Worm (Caenorhabditis elegans): Measurements from ENCODE around the gene hpl-2.

Gene hpl-2

ce11 chrIII:10720170-10720569 lies 35.2 kb downstream of the hpl-2 start (continued):
- TF ChIP-seq nhr-71 (tag; optimal IDR thresholded peaks at IDR 0.05) (peak; percentile 97), nhr-76 (tag; optimal IDR thresholded peaks at IDR 0.05) (peak; percentile 50), fos-1 (tag; optimal IDR thresholded peaks at IDR 0.05) (peak; percentile 76), C34B4.2 (tag; optimal IDR thresholded peaks at IDR 0.05) (peak; percentile 92), mef-2 (tag; optimal IDR thresholded peaks at IDR 0.05) (peak; percentile 5), lin-14 (GFP tag; optimal IDR thresholded peaks at IDR 0.05) (peak; percentile 98), zip-4 (GFP tag; optimal IDR thresholded peaks at IDR 0.05) (peak; percentile 46), ztf-11 (tag; optimal IDR thresholded peaks at IDR 0.05) (peak in 1 of 2 experiments; percentile 50), dpl-1 (GFP tag; optimal IDR thresholded peaks at IDR 0.05) (peak; percentile 61 to 63 (median 61)), Y116A8C.19 (tag; optimal IDR thresholded peaks at IDR 0.05; ENCODE audit: borderline replicate concordance) (no peak), elt-2 (tag; optimal IDR thresholded peaks at IDR 0.05) (peak; percentile 79), egl-13 (tag; optimal IDR thresholded peaks at IDR 0.05) (peak; percentile 33), snpc-4 (tag; optimal IDR thresholded peaks at IDR 0.05) (peak; percentile 60), lin-15B (tag; optimal IDR thresholded peaks at IDR 0.05) (peak; percentile 38), fkh-8 (tag; optimal IDR thresholded peaks at IDR 0.05) (peak; percentile 88), mdl-1 (tag; optimal IDR thresholded peaks at IDR 0.05) (peak in 1 of 2 experiments; percentile 84), nhr-84 (tag; optimal IDR thresholded peaks at IDR 0.05) (no peak), nhr-28 (tag; optimal IDR thresholded peaks at IDR 0.05) (no peak), C16A3.4 (tag; optimal IDR thresholded peaks at IDR 0.05) (peak; percentile 68), lin-35 (GFP tag; optimal IDR thresholded peaks at IDR 0.05) (peak; percentile 76 to 78), isw-1 (GFP tag; IDR thresholded peaks at IDR 0.05) (peak; percentile 75), aly-2 (tag; optimal IDR thresholded peaks at IDR 0.05) (no peak), ztf-4 (tag; optimal IDR thresholded peaks at IDR 0.05) (peak; percentile 82), nhr-237 (tag; optimal IDR thresholded peaks at IDR 0.05) (peak; percentile 55), nhr-77 (tag; optimal IDR thresholded peaks at IDR 0.05) (peak; percentile 57), hlh-4 (tag; optimal IDR thresholded peaks at IDR 0.05) (no peak), nhr-19 (GFP tag; conservative IDR thresholded peaks at IDR 0.05) (peak; percentile 93), tbx-2 (tag; optimal IDR thresholded peaks at IDR 0.05) (peak; percentile 92), ceh-82 (tag; optimal IDR thresholded peaks at IDR 0.05) (peak; percentile 79 to 89 (median 83)), unc-86 (tag; optimal IDR thresholded peaks at IDR 0.05) (peak; percentile 81), rnt-1 (tag; optimal IDR thresholded peaks at IDR 0.05) (peak; percentile 93), ceh-8 (GFP tag; optimal IDR thresholded peaks at IDR 0.05) (peak; percentile 5), fkh-4 (tag; optimal IDR thresholded peaks at IDR 0.05; ENCODE audit: borderline replicate concordance) (no peak), alr-1 (tag; optimal IDR thresholded peaks at IDR 0.05; ENCODE audit: borderline replicate concordance) (no peak), nhr-12 (tag; optimal IDR thresholded peaks at IDR 0.05) (no peak), unc-62 (GFP tag; optimal IDR thresholded peaks at IDR 0.05) (no peak)

- peak; percentile 71 for TF ChIP-seq nhr-20 (tag; optimal IDR thresholded peaks at IDR 0.05)
- no peak for TF ChIP-seq nhr-28 (tag; optimal IDR thresholded peaks at IDR 0.05)
- TF ChIP-seq rnt-1 (tag; optimal IDR thresholded peaks at IDR 0.05): no peak
- TF ChIP-seq vab-15 (tag; optimal IDR thresholded peaks at IDR 0.05): no peak
- no peak for TF ChIP-seq irx-1 (tag; optimal IDR thresholded peaks at IDR 0.05)
- no peak for TF ChIP-seq egl-27 (tag; optimal IDR thresholded peaks at IDR 0.05)
- no peak for TF ChIP-seq unc-86 (tag; optimal IDR thresholded peaks at IDR 0.05)
- no peak for TF ChIP-seq mab-9 (GFP tag; IDR thresholded peaks at IDR 0.05)
- TF ChIP-seq aly-2 (tag; optimal IDR thresholded peaks at IDR 0.05): no peak
- no peak for TF ChIP-seq unc-130 (tag; optimal IDR thresholded peaks at IDR 0.05)
- no peak for TF ChIP-seq Y116A8C.19 (tag; optimal IDR thresholded peaks at IDR 0.05; ENCODE audit: borderline replicate concordance)
- TF ChIP-seq ama-1 (optimal IDR thresholded peaks at IDR 0.05): no peak
- no peak for TF ChIP-seq ces-1 (GFP tag; optimal IDR thresholded peaks at IDR 0.05)
- TF ChIP-seq pqm-1 (tag; optimal IDR thresholded peaks at IDR 0.05): no peak
- TF ChIP-seq elt-3 (tag; optimal IDR thresholded peaks at IDR 0.05): peak in 3 of 6 experiments; percentile 60 to 90 (median 80)
- TF ChIP-seq nhr-84 (tag; optimal IDR thresholded peaks at IDR 0.05): no peak
- TF ChIP-seq grh-1 (GFP tag; IDR thresholded peaks at IDR 0.05): no peak
- TF ChIP-seq nhr-76 (tag; optimal IDR thresholded peaks at IDR 0.05): no peak
- TF ChIP-seq egl-13 (tag; optimal IDR thresholded peaks at IDR 0.05): no peak
- peak in 1 of 2 experiments; percentile 50 for TF ChIP-seq mdl-1 (tag; optimal IDR thresholded peaks at IDR 0.05)
- TF ChIP-seq dpl-1 (GFP tag; optimal IDR thresholded peaks at IDR 0.05): no peak
- no peak for TF ChIP-seq ceh-88 (GFP tag; IDR thresholded peaks at IDR 0.05)
- no peak for TF ChIP-seq fos-1 (tag; optimal IDR thresholded peaks at IDR 0.05)
- no peak for TF ChIP-seq fkh-8 (tag; optimal IDR thresholded peaks at IDR 0.05)
- peak; percentile 52 for TF ChIP-seq nhr-90 (tag; optimal IDR thresholded peaks at IDR 0.05; ENCODE audit: poor library complexity)
- no peak for TF ChIP-seq efl-1 (optimal IDR thresholded peaks at IDR 0.05)
- TF ChIP-seq efl-1 (GFP tag; optimal IDR thresholded peaks at IDR 0.05 in 1 of 2): peak in 1 of 2 experiments; percentile 78
- no peak for TF ChIP-seq zag-1 (tag; optimal IDR thresholded peaks at IDR 0.05)
Observed at ce11 chrIII:10719057-10719456, 36.3 kb downstream of the hpl-2 start.

Measured in whole organism, L1 larva.